Worm (Caenorhabditis elegans): Measurements from ENCODE around the gene F23H12.5.
A peak's percentile ranks its signal among the peaks of the same experiment; 100 is the strongest.

The F23H12.5 gene

DNA sequence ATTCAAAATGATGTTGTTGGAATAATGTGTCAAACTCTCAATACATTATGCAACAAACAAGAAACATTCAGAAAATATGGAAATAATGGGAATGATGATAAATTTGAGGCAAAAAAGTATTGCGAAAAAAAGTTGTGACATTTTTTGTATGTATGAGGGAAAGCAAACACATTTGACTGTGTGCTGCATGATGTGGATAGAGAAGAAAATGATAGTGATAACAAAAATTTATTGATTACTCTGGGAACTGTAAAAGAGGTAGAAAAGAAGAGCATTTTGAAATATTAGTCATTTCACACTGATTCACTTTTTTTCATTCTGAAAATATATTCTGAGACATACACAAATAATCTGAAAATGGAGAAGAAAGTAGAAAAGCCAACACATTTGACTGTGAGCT is 10.6 kb upstream of the F23H12.5 start:
- no peak for TF ChIP-seq pes-1 (GFP tag; IDR thresholded peaks at IDR 0.05)
- no peak for TF ChIP-seq ceh-13 (GFP tag; optimal IDR thresholded peaks at IDR 0.05)

ce11 chrV:12349365-12349764 is 9.1 kb upstream of the F23H12.5 start:
- TF ChIP-seq ama-1 (optimal IDR thresholded peaks at IDR 0.05) = no peak
- TF ChIP-seq ceh-13 (GFP tag; optimal IDR thresholded peaks at IDR 0.05) = no peak
- TF ChIP-seq pes-1 (GFP tag; IDR thresholded peaks at IDR 0.05) = no peak
- no peak for TF ChIP-seq hnd-1 (tag; optimal IDR thresholded peaks at IDR 0.05)
- TF ChIP-seq tra-4 (tag; optimal IDR thresholded peaks at IDR 0.05) = no peak
- TF ChIP-seq scrt-1 (GFP tag; IDR thresholded peaks at IDR 0.05) = no peak
- TF ChIP-seq B0310.2 (tag; optimal IDR thresholded peaks at IDR 0.05) = no peak

DNA sequence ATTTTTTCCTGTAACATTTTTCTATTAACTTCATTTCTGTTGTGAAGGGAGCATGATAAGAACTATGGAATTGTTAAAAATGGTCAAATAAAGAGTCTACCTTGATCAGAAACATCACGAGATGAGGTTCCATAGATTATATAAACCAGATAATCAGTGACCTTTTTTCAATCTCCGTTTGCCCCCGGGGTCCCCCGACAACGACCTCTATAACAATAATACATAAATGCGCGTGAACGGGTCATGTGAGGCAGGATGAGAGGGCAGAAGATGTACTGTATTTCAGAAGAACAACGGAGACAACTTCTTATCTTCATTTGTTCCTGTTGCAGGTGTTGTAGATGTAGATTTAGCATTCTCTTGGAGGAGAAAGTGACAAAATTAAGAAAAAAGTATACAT is 6.6 kb upstream of the F23H12.5 start:
- no peak for TF ChIP-seq sea-1 (GFP tag; conservative IDR thresholded peaks at IDR 0.05)
- no peak for TF ChIP-seq aly-1 (tag; optimal IDR thresholded peaks at IDR 0.05)
- no peak for TF ChIP-seq hnd-1 (tag; optimal IDR thresholded peaks at IDR 0.05)

- TF ChIP-seq hmg-4 (GFP tag; optimal IDR thresholded peaks at IDR 0.05) = no peak
- TF ChIP-seq F13C5.2 (tag; optimal IDR thresholded peaks at IDR 0.05) = no peak
- no peak for TF ChIP-seq sea-1 (GFP tag; conservative IDR thresholded peaks at IDR 0.05)
Measured at ce11 chrV:12352445-12352844, 6.0 kb upstream of the F23H12.5 start, which contains the start of gene sqt-3. Gene sqt-3, plus strand, starts transcription at chrV:12352745.

ce11 chrV:12352881-12353280 is 5.6 kb upstream of the F23H12.5 start:
- TF ChIP-seq hnd-1 (tag; optimal IDR thresholded peaks at IDR 0.05) (no peak), ama-1 (optimal IDR thresholded peaks at IDR 0.05) (peak; percentile 8)

DNA sequence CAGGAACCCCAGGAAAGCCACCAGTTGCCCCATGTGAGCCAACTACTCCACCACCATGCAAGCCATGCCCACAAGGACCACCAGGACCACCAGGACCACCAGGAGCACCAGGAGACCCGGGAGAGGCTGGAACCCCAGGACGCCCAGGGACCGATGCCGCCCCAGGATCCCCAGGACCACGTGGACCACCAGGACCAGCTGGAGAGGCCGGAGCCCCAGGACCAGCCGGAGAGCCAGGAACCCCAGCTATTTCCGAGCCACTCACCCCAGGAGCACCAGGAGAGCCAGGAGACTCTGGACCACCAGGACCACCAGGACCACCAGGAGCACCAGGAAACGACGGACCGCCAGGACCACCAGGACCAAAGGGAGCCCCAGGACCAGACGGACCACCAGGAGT is 4.9 kb upstream of the F23H12.5 start:
- TF ChIP-seq hmbx-1 (tag; optimal IDR thresholded peaks at IDR 0.05) (no peak), pes-1 (GFP tag; IDR thresholded peaks at IDR 0.05) (peak; percentile 21; the same call in 1 of the 2 replicates), tbx-11 (GFP tag; IDR thresholded peaks at IDR 0.05) (no peak; the same call in 1 of the 2 replicates), ceh-36 (tag; optimal IDR thresholded peaks at IDR 0.05) (no peak), tbx-37 (GFP tag; conservative IDR thresholded peaks at IDR 0.05) (no peak), sea-1 (GFP tag; conservative IDR thresholded peaks at IDR 0.05) (no peak), aly-1 (tag; optimal IDR thresholded peaks at IDR 0.05) (peak; percentile 10), B0310.2 (tag; optimal IDR thresholded peaks at IDR 0.05) (peak; percentile 19), scrt-1 (GFP tag; IDR thresholded peaks at IDR 0.05) (0 out of 2 replicates have a peak, but pooled peaks have one; percentile 5), ama-1 (optimal IDR thresholded peaks at IDR 0.05) (no peak), tra-4 (tag; optimal IDR thresholded peaks at IDR 0.05) (no peak)

DNA sequence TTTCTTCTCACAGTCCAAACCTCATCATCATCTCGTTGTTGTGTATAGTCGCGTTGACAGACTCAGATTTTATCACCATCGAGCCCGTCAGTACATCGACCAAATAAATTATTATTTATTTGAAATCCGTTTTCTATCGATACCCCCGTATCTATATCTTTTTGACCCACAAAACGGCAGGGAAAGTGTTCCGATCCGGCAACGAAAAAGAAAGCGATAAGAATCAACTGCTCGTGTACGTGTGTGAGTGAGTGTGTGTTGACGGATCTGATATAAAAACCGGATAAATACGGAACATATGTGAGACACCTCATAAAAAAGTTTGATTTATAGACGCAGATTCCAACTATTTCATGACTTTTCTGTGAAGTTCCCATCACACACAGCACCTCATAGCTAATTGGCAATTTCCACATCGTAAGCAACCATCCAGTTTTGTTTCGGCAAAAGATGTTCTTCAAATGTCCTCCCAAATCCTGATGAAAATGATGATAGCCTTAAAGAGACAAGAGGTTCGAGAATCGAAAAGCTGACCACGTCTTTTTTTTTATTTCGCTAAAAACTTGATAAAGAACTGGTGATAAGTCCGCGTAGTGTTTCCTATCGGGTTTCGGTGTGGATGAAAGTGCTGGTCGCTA is 4.1 kb upstream of the F23H12.5 start:
- TF ChIP-seq flt-1 (GFP tag; IDR thresholded peaks at IDR 0.05) (no peak), tbx-11 (GFP tag; IDR thresholded peaks at IDR 0.05) (no peak), hmg-4 (GFP tag; optimal IDR thresholded peaks at IDR 0.05) (no peak), ama-1 (optimal IDR thresholded peaks at IDR 0.05) (no peak), hmbx-1 (tag; optimal IDR thresholded peaks at IDR 0.05) (no peak), aly-1 (tag; optimal IDR thresholded peaks at IDR 0.05) (no peak), tra-4 (tag; optimal IDR thresholded peaks at IDR 0.05) (no peak), ceh-36 (tag; optimal IDR thresholded peaks at IDR 0.05) (no peak)

DNA sequence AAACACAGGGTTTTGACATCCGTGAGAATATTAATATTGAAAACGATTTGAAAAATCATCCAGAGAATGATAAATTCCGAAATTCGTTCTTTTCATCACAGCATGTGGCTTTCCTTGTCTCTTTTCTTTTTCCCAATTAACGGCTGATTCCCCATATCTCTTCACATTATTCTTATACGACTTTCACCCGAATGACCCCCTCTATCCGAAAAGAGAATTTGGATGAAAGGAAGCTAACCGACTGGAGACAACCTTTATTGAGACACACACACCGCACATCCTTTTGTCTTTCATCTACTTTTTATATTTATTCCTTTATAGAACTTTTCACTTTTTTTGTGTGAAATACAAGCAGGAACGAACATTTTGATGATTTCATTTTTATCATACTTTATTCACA is 815 bp upstream of the F23H12.5 start:
- no peak for TF ChIP-seq ceh-36 (tag; optimal IDR thresholded peaks at IDR 0.05)
- TF ChIP-seq ceh-13 (GFP tag; optimal IDR thresholded peaks at IDR 0.05) = no peak
- no peak for TF ChIP-seq scrt-1 (GFP tag; IDR thresholded peaks at IDR 0.05)
- TF ChIP-seq tbx-11 (GFP tag; IDR thresholded peaks at IDR 0.05) = no peak
- no peak for TF ChIP-seq aly-1 (tag; optimal IDR thresholded peaks at IDR 0.05)
- TF ChIP-seq ets-7 (tag; optimal IDR thresholded peaks at IDR 0.05) = no peak

- TF ChIP-seq F13C5.2 (tag; optimal IDR thresholded peaks at IDR 0.05) (no peak), tra-4 (tag; optimal IDR thresholded peaks at IDR 0.05) (no peak), B0310.2 (tag; optimal IDR thresholded peaks at IDR 0.05) (no peak), ets-7 (tag; optimal IDR thresholded peaks at IDR 0.05) (no peak)
Measured at ce11 chrV:12361644-12362043, 3.2 kb downstream of the F23H12.5 start, which contains the start of gene fipr-1. Gene fipr-1, minus strand, starts transcription at chrV:12361744.

ce11 chrV:12365104-12365503 is 6.7 kb downstream of the F23H12.5 start, which contains the start of gene fipr-2:
Gene fipr-2, plus strand, starts transcription at chrV:12365348.
- TF ChIP-seq hnd-1 (tag; optimal IDR thresholded peaks at IDR 0.05) (no peak), ceh-13 (GFP tag; optimal IDR thresholded peaks at IDR 0.05) (no peak), aly-1 (tag; optimal IDR thresholded peaks at IDR 0.05) (no peak), ceh-36 (tag; optimal IDR thresholded peaks at IDR 0.05) (no peak), sea-1 (GFP tag; conservative IDR thresholded peaks at IDR 0.05) (no peak), tbx-11 (GFP tag; IDR thresholded peaks at IDR 0.05) (no peak)
